Fruit fly (Drosophila melanogaster) whole organism, prepupa: ENCODE data around the gene Ssb-c31a.

Experiments used
- Blimp-1 ChIP-seq: fragments of 200-800 bp; sonication (Bioruptor generic); optimal IDR thresholded peaks from 3 replicates; lab custom pipeline; 2017; ENCODE audit warnings: missing biosample characterization, missing genetic modification characterization, mild to moderate bottlenecking, moderate library complexity, missing genetic modification reagents
- CG10631 ChIP-seq: fragments of 200-800 bp; sonication (Bioruptor generic); optimal IDR thresholded peaks from 2 replicates; lab custom pipeline; 2016; ENCODE audit warnings: missing biosample characterization, missing genetic modification characterization
- CG11294 ChIP-seq: fragments of 200-800 bp; sonication (Bioruptor generic); IDR thresholded peaks from 2 replicates; pipeline ENCODE4 v1.3.6; 2022; ENCODE audit warnings: missing biosample characterization, missing genetic modification characterization
- CG15336 ChIP-seq: fragments of 200-800 bp; sonication (Bioruptor generic); IDR thresholded peaks from 2 replicates; pipeline ENCODE4 v1.3.6; 2022; ENCODE audit warnings: missing biosample characterization, missing genetic modification characterization
- CG1621 ChIP-seq: fragments of 200-800 bp; sonication (Bioruptor generic); optimal IDR thresholded peaks from 3 replicates; lab custom pipeline; 2018; ENCODE audit warnings: missing biosample characterization, mild to moderate bottlenecking, missing genetic modification characterization
- CG16779 ChIP-seq: fragments of 200-800 bp; sonication (Bioruptor generic); optimal IDR thresholded peaks from 3 replicates; lab custom pipeline; 2017; ENCODE audit warnings: missing biosample characterization, mild to moderate bottlenecking, missing genetic modification characterization
- CG31627 ChIP-seq: fragments of 200-800 bp; sonication (Bioruptor generic); optimal IDR thresholded peaks from 3 replicates; lab custom pipeline; 2016; ENCODE audit warnings: missing biosample characterization, missing genetic modification characterization
- CG32006 ChIP-seq: fragments of 200-800 bp; sonication (Bioruptor generic); optimal IDR thresholded peaks from 3 replicates; lab custom pipeline; 2017; ENCODE audit warnings: missing biosample characterization, mild to moderate bottlenecking, missing genetic modification characterization
- CG6163 ChIP-seq: fragments of 200-800 bp; sonication (Bioruptor generic); IDR thresholded peaks from 3 replicates; pipeline ENCODE4 v1.3.6; 2022; ENCODE audit warnings: missing biosample characterization, missing genetic modification characterization
- CG6792 ChIP-seq: fragments of 200-800 bp; sonication (Bioruptor generic); optimal IDR thresholded peaks from 3 replicates; lab custom pipeline; 2016; ENCODE audit warnings: missing biosample characterization, missing genetic modification characterization
- CG6808 ChIP-seq: fragments of 200-800 bp; sonication (Bioruptor generic); optimal IDR thresholded peaks from 3 replicates; lab custom pipeline; 2017; ENCODE audit warnings: missing biosample characterization, missing genetic modification characterization, mild to moderate bottlenecking, moderate library complexity, missing genetic modification reagents
- CG8119 ChIP-seq: fragments of 200-800 bp; sonication (Bioruptor generic); IDR thresholded peaks from 3 replicates; pipeline ENCODE4 v1.3.6; 2022; ENCODE audit warnings: missing biosample characterization, missing genetic modification characterization
- CG8319 ChIP-seq: fragments of 200-800 bp; sonication (Bioruptor generic); optimal IDR thresholded peaks from 3 replicates; lab custom pipeline; 2016; ENCODE audit warnings: missing biosample characterization, missing genetic modification characterization
- Eip78C ChIP-seq: fragments of 200-800 bp; sonication (Bioruptor generic); peaks from one replicate; lab custom pipeline; 2016; ENCODE audit warnings: missing biosample characterization, missing genetic modification characterization
- Eip93F ChIP-seq: fragments of 200-800 bp; sonication (Bioruptor generic); optimal IDR thresholded peaks from 2 replicates; lab custom pipeline; 2016; ENCODE audit warnings: missing biosample characterization, mild to moderate bottlenecking, missing genetic modification characterization
- Hr38 ChIP-seq: sonication (Bioruptor generic); optimal IDR thresholded peaks from 2 replicates; lab custom pipeline; 2016; ENCODE audit warnings: missing biosample characterization, missing genetic modification characterization
- Hr4 ChIP-seq: fragments of 200-800 bp; sonication (Bioruptor generic); optimal IDR thresholded peaks from 3 replicates; lab custom pipeline; 2016; ENCODE audit warnings: missing biosample characterization, missing genetic modification characterization
- Met ChIP-seq: fragments of 200-800 bp; sonication (Bioruptor generic); optimal IDR thresholded peaks from 3 replicates; lab custom pipeline; 2016; ENCODE audit warnings: missing biosample characterization, missing genetic modification characterization
- Smox ChIP-seq: fragments of 200-800 bp; sonication (Bioruptor generic); optimal IDR thresholded peaks from 3 replicates; lab custom pipeline; 2016; ENCODE audit warnings: missing biosample characterization, missing genetic modification characterization
- Sox102F ChIP-seq: fragments of 200-800 bp; sonication (Bioruptor generic); optimal IDR thresholded peaks from 2 replicates; lab custom pipeline; 2016; ENCODE audit warnings: missing biosample characterization, mild to moderate bottlenecking, missing genetic modification characterization
- Sox15 ChIP-seq: fragments of 200-800 bp; sonication (Bioruptor generic); optimal IDR thresholded peaks from 3 replicates; lab custom pipeline; 2016; ENCODE audit warnings: missing biosample characterization, missing genetic modification characterization
- dac ChIP-seq: fragments of 200-800 bp; sonication (Bioruptor generic); optimal IDR thresholded peaks from 2 replicates; lab custom pipeline; 2017; ENCODE audit warnings: missing biosample characterization, mild to moderate bottlenecking, missing genetic modification characterization
- dsx ChIP-seq: fragments of 200-800 bp; optimal IDR thresholded peaks from 3 replicates; lab custom pipeline; 2019; ENCODE audit warnings: missing biosample characterization, mild to moderate bottlenecking, missing genetic modification characterization, moderate library complexity; ENCODE audit not compliant: poor library complexity, severe bottlenecking
- eg ChIP-seq: fragments of 200-800 bp; sonication (Bioruptor generic); IDR thresholded peaks from 3 replicates; pipeline ENCODE4 v1.3.6; 2022; ENCODE audit warnings: missing biosample characterization, missing genetic modification characterization
- esn ChIP-seq: fragments of 200-800 bp; sonication (Bioruptor generic); optimal IDR thresholded peaks from 2 replicates; lab custom pipeline; 2016; ENCODE audit warnings: missing biosample characterization, mild to moderate bottlenecking, missing genetic modification characterization, moderate library complexity
- fkh ChIP-seq: fragments of 200-800 bp; sonication (Bioruptor generic); optimal IDR thresholded peaks from 3 replicates; lab custom pipeline; 2017; ENCODE audit warnings: missing biosample characterization, mild to moderate bottlenecking, missing genetic modification characterization, moderate library complexity
- lz ChIP-seq: fragments of 200-800 bp; sonication (Bioruptor generic); optimal IDR thresholded peaks from 3 replicates; lab custom pipeline; 2016; ENCODE audit warnings: missing biosample characterization, missing genetic modification characterization
- net ChIP-seq: fragments of 200-800 bp; sonication (Bioruptor generic); optimal IDR thresholded peaks from 3 replicates; lab custom pipeline; 2016; ENCODE audit warnings: missing biosample characterization, missing genetic modification characterization
- pdm3 ChIP-seq: fragments of 200-800 bp; sonication (Bioruptor generic); optimal IDR thresholded peaks from 3 replicates; lab custom pipeline; 2016; ENCODE audit warnings: missing biosample characterization, missing genetic modification characterization
- salr ChIP-seq, 2 experiments: fragments of 200-800 bp; sonication (Bioruptor generic); optimal IDR thresholded peaks; 3 replicates each; lab custom pipeline; 2016 to 2018; ENCODE audit warnings: missing biosample characterization in 2 of 2, missing genetic modification characterization in 2 of 2, mild to moderate bottlenecking in 1 of 2
- ss ChIP-seq, 2 experiments: fragments of 200-800 bp; sonication (Bioruptor generic); optimal IDR thresholded peaks; 2 replicates in 1 of 2; 3 replicates in 1 of 2; lab custom pipeline; 2017 to 2018; ENCODE audit warnings: mild to moderate bottlenecking in 2 of 2, missing biosample characterization in 2 of 2, missing genetic modification characterization in 2 of 2, moderate library complexity in 1 of 2
- svp ChIP-seq: fragments of 200-800 bp; sonication (Bioruptor generic); peaks from one replicate; lab custom pipeline; 2016; ENCODE audit warnings: missing biosample characterization, missing genetic modification characterization
- vri ChIP-seq: fragments of 200-800 bp; sonication (Bioruptor generic); optimal IDR thresholded peaks from 3 replicates; lab custom pipeline; 2016; ENCODE audit warnings: missing biosample characterization, mild to moderate bottlenecking, missing genetic modification characterization

Ssb-c31a gene

DNA sequence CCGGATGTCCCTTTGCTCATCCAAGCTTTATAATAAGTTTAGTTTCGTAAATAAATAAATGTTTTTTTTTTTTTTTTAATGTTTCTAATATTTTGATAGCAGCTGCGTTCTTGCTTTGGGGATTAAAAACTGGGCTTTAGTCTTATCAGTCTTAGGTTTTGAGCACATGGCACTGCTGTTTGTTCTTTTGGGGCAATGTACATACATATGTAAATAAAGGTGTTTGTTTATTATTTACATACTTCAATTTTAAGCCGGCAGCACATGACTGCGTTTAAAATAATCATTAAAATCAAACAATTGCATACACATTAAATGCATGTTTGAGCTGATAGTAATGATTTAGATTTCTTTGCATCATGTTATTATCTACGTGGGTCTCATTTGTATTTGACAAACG lies 46.9 kb upstream of the Ssb-c31a start:
- TF ChIP-seq vri (peak; percentile 49), CG31627 (GFP tag; lab: Kevin White, UChicago) (no peak), CG1621 (tag; lab: Kevin White, UChicago) (no peak), esn (GFP tag; lab: Kevin White, UChicago) (peak; percentile 43), Smox (peak; percentile 45), Sox102F (GFP tag; lab: Kevin White, UChicago) (peak; percentile 43), Met (GFP tag; lab: Kevin White, UChicago) (peak; percentile 32), Blimp-1 (GFP tag; lab: Kevin White, UChicago) (peak; percentile 11), fkh (GFP tag; lab: Kevin White, UChicago) (peak; percentile 63), svp (peak; percentile 64), salr (GFP tag; optimal IDR thresholded peaks at IDR 0.05; lab: Kevin White, UChicago) (no peak), CG10631 (GFP tag; lab: Kevin White, UChicago) (no peak)

DNA sequence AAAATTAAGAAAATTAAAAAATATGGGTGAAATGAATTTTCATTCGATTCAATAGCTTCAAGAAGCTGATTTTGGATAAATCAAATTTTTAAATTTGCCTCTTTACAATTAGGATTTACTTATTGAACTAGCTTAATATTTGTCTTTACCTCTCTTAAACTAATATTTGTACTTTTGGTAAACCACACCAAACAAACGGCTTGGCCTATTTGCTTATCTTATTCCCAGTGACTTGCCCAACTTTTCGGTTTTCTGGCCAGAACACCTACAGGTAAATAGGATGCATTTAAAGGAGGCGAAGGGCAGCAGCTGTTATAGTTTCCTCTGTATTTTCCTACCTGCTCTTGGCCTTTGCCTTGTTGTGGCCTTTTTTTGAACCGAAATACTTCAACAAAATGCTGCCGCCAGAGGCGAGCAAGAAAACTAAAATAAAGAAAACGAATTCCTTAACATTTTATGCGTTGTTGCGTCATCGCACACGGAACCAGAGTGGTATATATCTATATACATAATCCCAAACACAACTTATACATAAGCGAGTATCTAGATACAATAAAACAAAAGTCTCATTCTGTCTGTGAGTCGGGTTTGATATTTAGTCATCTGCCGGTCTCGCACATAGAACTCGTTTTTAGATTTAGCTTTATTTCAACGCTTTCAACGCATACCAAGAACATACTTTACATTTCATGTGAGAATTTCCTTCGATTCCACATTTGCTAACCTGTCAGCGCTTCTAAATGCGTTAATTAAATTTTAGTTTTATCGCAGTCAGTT lies 45.2 kb upstream of the Ssb-c31a start:
- TF ChIP-seq fkh (GFP tag; lab: Kevin White, UChicago): peak; percentile 57
- TF ChIP-seq vri: no peak
- no peak for TF ChIP-seq Sox102F (GFP tag; lab: Kevin White, UChicago)
- TF ChIP-seq CG16779 (tag; lab: Kevin White, UChicago): no peak
- TF ChIP-seq ss (GFP tag; optimal IDR thresholded peaks at IDR 0.05; lab: Kevin White, UChicago): no peak
- no peak for TF ChIP-seq dsx
- no peak for TF ChIP-seq CG10631 (GFP tag; lab: Kevin White, UChicago)
- no peak for TF ChIP-seq lz
- TF ChIP-seq CG8119 (GFP tag; lab: Robert Waterston, UW): no peak
- TF ChIP-seq Eip78C (GFP tag; lab: Kevin White, UChicago): peak; percentile 2
- TF ChIP-seq CG8319 (GFP tag; lab: Kevin White, UChicago): no peak
- TF ChIP-seq CG6808 (GFP tag; lab: Kevin White, UChicago): no peak
- TF ChIP-seq Sox15 (GFP tag; lab: Kevin White, UChicago): no peak
- TF ChIP-seq dac (GFP tag; lab: Kevin White, UChicago): no peak
- TF ChIP-seq CG31627 (GFP tag; lab: Kevin White, UChicago): no peak

DNA sequence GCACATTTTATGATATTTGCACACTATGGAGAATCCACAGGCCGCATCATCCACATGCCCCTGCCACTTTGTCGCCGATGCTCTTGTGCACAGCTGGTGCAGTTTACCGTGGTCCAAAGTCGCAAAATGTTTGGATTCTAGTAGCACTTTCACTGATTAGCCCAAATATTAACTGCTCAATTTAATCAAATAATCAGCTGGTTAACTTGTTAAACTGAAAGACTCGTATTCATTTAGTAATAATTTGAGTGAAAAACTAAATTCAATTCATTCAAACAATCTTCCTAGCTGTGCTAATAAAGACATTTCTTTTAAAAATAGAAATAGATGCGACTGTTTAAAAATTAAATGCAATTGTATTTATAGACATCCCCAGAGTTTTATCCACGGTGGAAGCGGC lies 43.1 kb upstream of the Ssb-c31a start:
- TF ChIP-seq Eip78C (GFP tag; lab: Kevin White, UChicago): peak; percentile 56
- no peak for TF ChIP-seq Hr38 (GFP tag; lab: Kevin White, UChicago)
- peak; percentile 49; the same call in 2 of the 3 replicates for TF ChIP-seq eg (GFP tag; lab: Robert Waterston, UW)
- peak; percentile 53 for TF ChIP-seq Hr4
- peak; percentile 64 for TF ChIP-seq CG32006 (GFP tag; lab: Kevin White, UChicago)
- no peak for TF ChIP-seq dsx
- TF ChIP-seq ss (GFP tag; optimal IDR thresholded peaks at IDR 0.05; lab: Kevin White, UChicago): no peak
- TF ChIP-seq net (GFP tag; lab: Kevin White, UChicago): peak; percentile 40
- TF ChIP-seq Eip93F (GFP tag; lab: Kevin White, UChicago): no peak
- no peak for TF ChIP-seq CG6792 (GFP tag; lab: Kevin White, UChicago)
- 0 out of 3 replicates have a peak, but pooled peaks have one; percentile 35 for TF ChIP-seq CG6163
- peak; percentile 16 for TF ChIP-seq pdm3 (GFP tag; lab: Kevin White, UChicago)
- peak; percentile 47 for TF ChIP-seq CG15336 (GFP tag; lab: Robert Waterston, UW)
- no peak for TF ChIP-seq CG11294 (GFP tag; lab: Robert Waterston, UW)
- peak; percentile 38; the same call in 2 of the 3 replicates for TF ChIP-seq CG8119 (GFP tag; lab: Robert Waterston, UW)

DNA sequence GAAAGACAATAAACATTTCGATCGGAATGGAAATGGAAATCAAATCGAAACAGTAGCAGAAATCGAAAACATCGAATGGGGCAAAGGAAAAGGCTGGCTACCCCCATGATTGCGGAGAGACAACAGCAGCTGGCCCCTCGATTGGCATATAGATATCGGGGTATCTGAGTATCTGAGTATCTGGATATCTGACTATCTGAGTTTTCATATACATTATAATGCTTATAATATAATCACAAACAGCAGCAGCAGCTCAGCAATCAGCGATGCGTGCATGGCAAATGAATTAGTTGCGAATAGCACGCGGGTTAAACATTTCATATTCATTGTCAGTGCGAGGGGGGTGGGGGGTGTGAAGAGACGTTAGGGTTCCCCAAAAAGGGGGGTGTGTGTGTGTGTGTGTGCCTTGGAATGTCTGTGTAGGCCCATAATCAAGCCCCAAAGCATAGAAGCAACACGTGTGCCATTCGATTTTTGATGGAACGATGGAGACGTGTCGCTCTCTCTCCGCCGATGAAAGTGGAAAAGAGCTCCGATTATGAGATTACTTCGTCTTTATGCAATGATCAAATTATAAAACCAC lies 40.5 kb upstream of the Ssb-c31a start:
- TF ChIP-seq Hr38 (GFP tag; lab: Kevin White, UChicago): no peak
